Worm (Caenorhabditis elegans) whole organism, late embryonic: ENCODE data around the gene npax-3.

ENCODE experiments used
- C08G9.2 ChIP-seq: sonication (generic microtip); optimal IDR thresholded peaks from 2 replicates; lab custom pipeline; 2016; ENCODE audit warnings: mild to moderate bottlenecking, missing genetic modification characterization, moderate library complexity, missing compliant biosample characterization
- C38D4.7 ChIP-seq: fragments of 200-800 bp; sonication (Bioruptor generic); optimal IDR thresholded peaks from 2 replicates; lab custom pipeline; 2018; ENCODE audit warnings: mild to moderate bottlenecking, missing genetic modification characterization, moderate library complexity, missing compliant biosample characterization
- F13H6.1 ChIP-seq: sonication (generic microtip); optimal IDR thresholded peaks from 2 replicates; lab custom pipeline; 2016; ENCODE audit warnings: missing genetic modification characterization, missing compliant biosample characterization
- K09A11.1 ChIP-seq: sonication (generic microtip); optimal IDR thresholded peaks from 2 replicates; lab custom pipeline; 2017; ENCODE audit warnings: antibody characterized with exemption, mild to moderate bottlenecking, missing genetic modification characterization, missing compliant biosample characterization; ENCODE audit not compliant: insufficient read depth
- T23F11.4 ChIP-seq: fragments of 200-800 bp; sonication (Bioruptor generic); optimal IDR thresholded peaks from 2 replicates; lab custom pipeline; 2018; ENCODE audit warnings: mild to moderate bottlenecking, missing genetic modification characterization, missing compliant biosample characterization
- Y22D7AL.16 ChIP-seq: sonication (generic microtip); optimal IDR thresholded peaks from 2 replicates; lab custom pipeline; 2016; ENCODE audit warnings: missing genetic modification characterization, missing compliant biosample characterization
- ahr-1 ChIP-seq: sonication (generic microtip); optimal IDR thresholded peaks from 2 replicates; lab custom pipeline; 2016; ENCODE audit warnings: missing genetic modification characterization, missing compliant biosample characterization
- ama-1 ChIP-seq: fragments of 150-350 bp; optimal IDR thresholded peaks from 2 replicates; lab custom pipeline; 2014
- ceh-14 ChIP-seq: sonication (generic microtip); optimal IDR thresholded peaks from 2 replicates; lab custom pipeline; 2016; ENCODE audit warnings: missing genotype, missing genetic modification characterization, missing compliant biosample characterization
- ceh-18 ChIP-seq: sonication (generic microtip); optimal IDR thresholded peaks from 2 replicates; lab custom pipeline; 2016; ENCODE audit warnings: missing genetic modification characterization, missing compliant biosample characterization
- ceh-19 ChIP-seq: fragments of 200-800 bp; sonication (Bioruptor generic); optimal IDR thresholded peaks from 2 replicates; lab custom pipeline; 2018; ENCODE audit warnings: mild to moderate bottlenecking, missing genetic modification characterization, missing compliant biosample characterization
- ceh-22 ChIP-seq: sonication (generic microtip); optimal IDR thresholded peaks from 2 replicates; lab custom pipeline; 2017; ENCODE audit warnings: missing biosample characterization, missing genetic modification characterization
- ceh-24 ChIP-seq: sonication (generic microtip); optimal IDR thresholded peaks from 2 replicates; lab custom pipeline; 2016; ENCODE audit warnings: mild to moderate bottlenecking, missing genetic modification characterization, missing compliant biosample characterization
- ceh-30 ChIP-seq: fragments of 150-350 bp; optimal IDR thresholded peaks from 2 replicates; lab custom pipeline; 2014; ENCODE audit warnings: missing biosample characterization, missing genetic modification characterization
- ceh-31 ChIP-seq: sonication (generic microtip); optimal IDR thresholded peaks from 2 replicates; lab custom pipeline; 2016; ENCODE audit warnings: missing genetic modification characterization, missing compliant biosample characterization
- ceh-6 ChIP-seq: fragments of 200-800 bp; sonication (Bioruptor generic); optimal IDR thresholded peaks from 2 replicates; lab custom pipeline; 2018; ENCODE audit warnings: mild to moderate bottlenecking, missing genetic modification characterization, missing compliant biosample characterization
- dmd-4 ChIP-seq: sonication (generic microtip); optimal IDR thresholded peaks from 2 replicates; lab custom pipeline; 2016; ENCODE audit warnings: borderline replicate concordance, missing genetic modification characterization, missing compliant biosample characterization
- elt-2 ChIP-seq: sonication (generic microtip); optimal IDR thresholded peaks from 2 replicates; lab custom pipeline; 2016; ENCODE audit warnings: missing genetic modification reagents, missing genetic modification characterization, missing compliant biosample characterization
- elt-4 ChIP-seq: sonication (generic microtip); optimal IDR thresholded peaks from 2 replicates; lab custom pipeline; 2016; ENCODE audit warnings: missing genetic modification characterization, missing compliant biosample characterization
- ets-4 ChIP-seq: sonication (generic microtip); optimal IDR thresholded peaks from 2 replicates; lab custom pipeline; 2016; ENCODE audit warnings: missing genetic modification characterization, missing compliant biosample characterization
- eyg-1 ChIP-seq: sonication (generic microtip); optimal IDR thresholded peaks from 2 replicates; lab custom pipeline; 2016; ENCODE audit warnings: missing genotype, missing genetic modification characterization, missing compliant biosample characterization
- fkh-6 ChIP-seq: sonication (generic microtip); optimal IDR thresholded peaks from 2 replicates; lab custom pipeline; 2016; ENCODE audit warnings: missing genetic modification characterization, missing compliant biosample characterization
- gmeb-2 ChIP-seq: sonication (generic microtip); optimal IDR thresholded peaks from 2 replicates; lab custom pipeline; 2016; ENCODE audit warnings: missing genetic modification characterization, inconsistent platforms, missing compliant biosample characterization
- hlh-13 ChIP-seq: fragments of 200-800 bp; sonication (Bioruptor generic); optimal IDR thresholded peaks from 2 replicates; lab custom pipeline; 2018; ENCODE audit warnings: mild to moderate bottlenecking, missing genetic modification characterization, missing compliant biosample characterization
- hlh-6 ChIP-seq: sonication (generic microtip); optimal IDR thresholded peaks from 2 replicates; lab custom pipeline; 2016; ENCODE audit warnings: missing genotype, missing genetic modification characterization, missing compliant biosample characterization
- hlh-8 ChIP-seq: sonication (generic microtip); optimal IDR thresholded peaks from 2 replicates; lab custom pipeline; 2016; ENCODE audit warnings: missing genotype, missing genetic modification characterization, missing compliant biosample characterization
- lim-6 ChIP-seq: sonication (generic microtip); optimal IDR thresholded peaks from 2 replicates; lab custom pipeline; 2016; ENCODE audit warnings: missing genetic modification characterization, missing compliant biosample characterization
- lin-11 ChIP-seq: fragments of 200-800 bp; sonication (Bioruptor generic); optimal IDR thresholded peaks from 2 replicates; lab custom pipeline; 2018; ENCODE audit warnings: mild to moderate bottlenecking, missing genetic modification characterization, missing compliant biosample characterization
- madf-2 ChIP-seq: sonication (generic microtip); optimal IDR thresholded peaks from 2 replicates; lab custom pipeline; 2017; ENCODE audit warnings: missing genetic modification characterization, missing compliant biosample characterization
- mec-3 ChIP-seq: sonication (generic microtip); optimal IDR thresholded peaks from 2 replicates; lab custom pipeline; 2016; ENCODE audit warnings: borderline replicate concordance, missing genetic modification characterization, missing compliant biosample characterization
- nfya-1 ChIP-seq: sonication (generic microtip); optimal IDR thresholded peaks from 2 replicates; lab custom pipeline; 2017; ENCODE audit warnings: missing genetic modification characterization, mild to moderate bottlenecking, missing compliant biosample characterization, antibody characterized with exemption, moderate library complexity
- nhr-232 ChIP-seq: sonication (generic microtip); optimal IDR thresholded peaks from 2 replicates; lab custom pipeline; 2016; ENCODE audit warnings: missing genetic modification characterization, missing compliant biosample characterization
- npax-4 ChIP-seq: sonication (generic microtip); optimal IDR thresholded peaks from 2 replicates; lab custom pipeline; 2016; ENCODE audit warnings: missing genetic modification characterization, missing compliant biosample characterization
- odd-2 ChIP-seq: sonication (generic microtip); optimal IDR thresholded peaks from 2 replicates; lab custom pipeline; 2017; ENCODE audit warnings: antibody characterized with exemption, mild to moderate bottlenecking, missing genetic modification characterization, missing compliant biosample characterization
- pag-3 ChIP-seq: sonication (generic microtip); optimal IDR thresholded peaks from 2 replicates; lab custom pipeline; 2016; ENCODE audit warnings: missing compliant biosample characterization, missing genetic modification characterization, borderline replicate concordance
- pat-9 ChIP-seq: fragments of 200-800 bp; sonication (Bioruptor generic); optimal IDR thresholded peaks from 2 replicates; lab custom pipeline; 2018; ENCODE audit warnings: mild to moderate bottlenecking, missing genetic modification characterization, moderate library complexity, missing compliant biosample characterization
- pha-2 ChIP-seq: sonication (generic microtip); optimal IDR thresholded peaks from 2 replicates; lab custom pipeline; 2017; ENCODE audit warnings: mild to moderate bottlenecking, missing genetic modification characterization, missing compliant biosample characterization
- pqm-1 ChIP-seq: sonication (generic microtip); optimal IDR thresholded peaks from 2 replicates; lab custom pipeline; 2016; ENCODE audit warnings: missing genetic modification characterization, missing compliant biosample characterization
- ref-2 ChIP-seq: sonication (generic microtip); optimal IDR thresholded peaks from 2 replicates; lab custom pipeline; 2016; ENCODE audit warnings: missing genetic modification characterization, missing compliant biosample characterization
- rnt-1 ChIP-seq: sonication (generic microtip); optimal IDR thresholded peaks from 2 replicates; lab custom pipeline; 2016; ENCODE audit warnings: missing genetic modification characterization, missing compliant biosample characterization
- sdc-2 ChIP-seq: sonication (generic microtip); optimal IDR thresholded peaks from 2 replicates; lab custom pipeline; 2016; ENCODE audit warnings: missing genotype, missing genetic modification characterization, missing compliant biosample characterization
- sox-2 ChIP-seq: fragments of 200-800 bp; sonication (Bioruptor generic); IDR thresholded peaks from 2 replicates; pipeline ENCODE4 v1.3.6; 2022; ENCODE audit warnings: missing genetic modification reagents, missing genetic modification characterization, missing compliant biosample characterization
- sox-4 ChIP-seq: sonication (generic microtip); optimal IDR thresholded peaks from 2 replicates; lab custom pipeline; 2017; ENCODE audit warnings: mild to moderate bottlenecking, missing genetic modification characterization, inconsistent platforms, missing compliant biosample characterization
- syd-9 ChIP-seq: sonication (generic microtip); optimal IDR thresholded peaks from 2 replicates; lab custom pipeline; 2016; ENCODE audit warnings: mild to moderate bottlenecking, missing genetic modification characterization, moderate library complexity, missing compliant biosample characterization
- tbx-2 ChIP-seq: sonication (generic microtip); optimal IDR thresholded peaks from 2 replicates; lab custom pipeline; 2016; ENCODE audit warnings: missing genetic modification characterization, missing compliant biosample characterization
- tbx-7 ChIP-seq: sonication (generic microtip); optimal IDR thresholded peaks from 2 replicates; lab custom pipeline; 2016; ENCODE audit warnings: missing genotype, missing genetic modification characterization, missing compliant biosample characterization
- ttx-3 ChIP-seq: sonication (generic microtip); optimal IDR thresholded peaks from 2 replicates; lab custom pipeline; 2016; ENCODE audit warnings: missing genetic modification reagents, missing genetic modification characterization, missing compliant biosample characterization
- unc-3 ChIP-seq, 2 experiments: fragments of 200-800 bp in 1 of 2; sonication (Bioruptor generic) in 1 of 2; sonication (generic microtip) in 1 of 2; conservative IDR thresholded peaks in 1 of 2; optimal IDR thresholded peaks in 1 of 2; 2 replicates each; pipeline versions ENCODE4 v1.3.6 to Lab custom; 2016 to 2022; ENCODE audit warnings: missing compliant biosample characterization in 2 of 2, missing genetic modification characterization in 2 of 2, missing genetic modification reagents in 1 of 2
- unc-42 ChIP-seq: sonication (generic microtip); optimal IDR thresholded peaks from 2 replicates; lab custom pipeline; 2016; ENCODE audit warnings: missing genotype, missing genetic modification characterization, missing compliant biosample characterization
- unc-55 ChIP-seq: sonication (generic microtip); optimal IDR thresholded peaks from 2 replicates; lab custom pipeline; 2017; ENCODE audit warnings: missing biosample characterization, missing genetic modification reagents, missing genetic modification characterization
- unc-86 ChIP-seq: sonication (generic microtip); optimal IDR thresholded peaks from 2 replicates; lab custom pipeline; 2016; ENCODE audit warnings: missing genetic modification characterization, missing compliant biosample characterization

npax-3 gene

ce11 chrIV:10821672-10822304 lies 6.2 kb downstream of the npax-3 start:
- TF ChIP-seq rnt-1 (tag; lab: Kevin White, UChicago) (peak; percentile 93), ref-2 (tag; lab: Kevin White, UChicago) (peak; percentile 76), odd-2 (no peak), ttx-3 (tag; lab: Kevin White, UChicago) (peak; percentile 11), unc-55 (GFP tag; lab: Kevin White, UChicago) (peak; percentile 33), nfya-1 (peak; percentile 89), unc-42 (tag; lab: Kevin White, UChicago) (peak; percentile 70), K09A11.1 (peak; percentile 7), lim-6 (tag; lab: Kevin White, UChicago) (no peak), lin-11 (tag; lab: Kevin White, UChicago) (no peak), Y22D7AL.16 (tag; lab: Kevin White, UChicago) (peak; percentile 28), ceh-22 (tag; lab: Kevin White, UChicago) (peak; percentile 20), sox-2 (no peak; the same call in 1 of the 2 replicates), npax-4 (tag; lab: Kevin White, UChicago) (no peak), ceh-31 (tag; lab: Kevin White, UChicago) (peak; percentile 93), ceh-24 (no peak), nhr-232 (tag; lab: Kevin White, UChicago) (peak; percentile 38), unc-86 (tag; lab: Kevin White, UChicago) (peak; percentile 34), C08G9.2 (peak; percentile 53), pat-9 (tag; lab: Kevin White, UChicago) (no peak), C38D4.7 (GFP tag; lab: Kevin White, UChicago) (no peak), pag-3 (tag; lab: Kevin White, UChicago) (peak; percentile 8), sox-4 (tag; lab: Kevin White, UChicago) (no peak), pha-2 (no peak), madf-2 (tag; lab: Kevin White, UChicago) (peak; percentile 8), ceh-6 (peak; percentile 48), eyg-1 (peak; percentile 72), ceh-19 (GFP tag; lab: Kevin White, UChicago) (peak; percentile 8), pqm-1 (peak; percentile 71), fkh-6 (tag; lab: Kevin White, UChicago) (peak; percentile 27), tbx-2 (tag; lab: Kevin White, UChicago) (peak; percentile 88), tbx-7 (tag; lab: Kevin White, UChicago) (peak; percentile 39), F13H6.1 (tag; lab: Kevin White, UChicago) (no peak), elt-4 (no peak), ceh-18 (tag; lab: Kevin White, UChicago) (peak; percentile 98), ceh-14 (tag; lab: Kevin White, UChicago) (peak; percentile 56), gmeb-2 (tag; lab: Kevin White, UChicago) (peak; percentile 18), unc-3 (GFP tag; conservative IDR thresholded peaks at IDR 0.05; lab: Robert Waterston, UW) (peak; percentile 62; the same call in 1 of the 2 replicates), unc-3 (tag; optimal IDR thresholded peaks at IDR 0.05; lab: Kevin White, UChicago) (no peak), sdc-2 (peak; percentile 76), T23F11.4 (peak; percentile 7), ama-1 (lab: Kevin White, UChicago) (peak; percentile 55), hlh-6 (tag; lab: Kevin White, UChicago) (peak; percentile 56), ets-4 (peak; percentile 51), ahr-1 (tag; lab: Kevin White, UChicago) (no peak), ceh-30 (tag; lab: Kevin White, UChicago) (peak; percentile 21), elt-2 (tag; lab: Kevin White, UChicago) (peak; percentile 32), hlh-13 (GFP tag; lab: Kevin White, UChicago) (no peak), mec-3 (tag; lab: Kevin White, UChicago) (no peak), syd-9 (peak; percentile 83), dmd-4 (tag; lab: Kevin White, UChicago) (peak; percentile 38), hlh-8 (tag; lab: Kevin White, UChicago) (peak; percentile 79)
